Fruit fly (Drosophila melanogaster) Kc167 (cell line): Measurements from ENCODE around the gene gammaTub23C.

Experiments used
- Myc ChIP-seq: fragments of >200 bp; optimal IDR thresholded peaks from 2 replicates; lab custom pipeline; 2017; ENCODE audit warnings: missing external identifiers
- Sin3A ChIP-seq: fragments of >200 bp; optimal IDR thresholded peaks from 2 replicates; lab custom pipeline; 2018; ENCODE audit warnings: missing external identifiers
- h ChIP-seq: fragments of >200 bp; optimal IDR thresholded peaks from 3 replicates; lab custom pipeline; 2018; ENCODE audit warnings: missing external identifiers
- insv ChIP-seq: fragments of >200 bp; optimal IDR thresholded peaks from 3 replicates; lab custom pipeline; 2018; ENCODE audit warnings: missing external identifiers
- psq ChIP-seq: fragments of >200 bp; optimal IDR thresholded peaks from 2 replicates; lab custom pipeline; 2017; ENCODE audit warnings: missing external identifiers
- ttk ChIP-seq: sonication (Bioruptor generic); optimal IDR thresholded peaks from 2 replicates; lab custom pipeline; 2017; ENCODE audit warnings: missing external identifiers

gammaTub23C gene

dm6 chr2L:3012780-3013179 is 40.1 kb downstream of the gammaTub23C start:
- TF ChIP-seq Myc (lab: Kevin White, UChicago) (no peak), ttk (no peak), Sin3A (lab: Kevin White, UChicago) (no peak), h (lab: Kevin White, UChicago) (no peak), psq (no peak), insv (lab: Kevin White, UChicago) (no peak)

- TF ChIP-seq psq (no peak), insv (lab: Kevin White, UChicago) (no peak), Myc (lab: Kevin White, UChicago) (no peak), h (lab: Kevin White, UChicago) (no peak), Sin3A (lab: Kevin White, UChicago) (no peak), ttk (no peak)
These were observed 45.5 kb downstream of the gammaTub23C start, which contains the start of the genes CG17224 and CG17264 for dm6 chr2L:3018212-3018611. Gene CG17224 (minus strand): TSS chr2L:3018308. Gene CG17264 (plus strand): TSS chr2L:3018508.

- TF ChIP-seq insv (lab: Kevin White, UChicago) (no peak), h (lab: Kevin White, UChicago) (no peak), Myc (lab: Kevin White, UChicago) (no peak), psq (no peak), Sin3A (lab: Kevin White, UChicago) (no peak), ttk (no peak)
These were observed 50.3 kb downstream of the gammaTub23C start, which contains the start of the genes alpha4GT1 and Prp40 for dm6 chr2L:3022986-3023385. Gene alpha4GT1 (minus strand): TSS chr2L:3023141. Gene Prp40 (plus strand): TSS chr2L:3023226.
